Worm (Caenorhabditis elegans) whole organism, L2 larva: Measurements from ENCODE around the gene F19C6.3.

Experiments used
- C34F6.9 ChIP-seq: fragments of 150-350 bp; optimal IDR thresholded peaks from 2 replicates; lab custom pipeline; 2014; ENCODE audit warnings: missing biosample characterization, missing genetic modification characterization
- F13H6.1 ChIP-seq: sonication (generic microtip); optimal IDR thresholded peaks from 2 replicates; lab custom pipeline; 2016; ENCODE audit warnings: missing genetic modification characterization, missing compliant biosample characterization
- R02D3.7 ChIP-seq: fragments of 150-350 bp; optimal IDR thresholded peaks from 2 replicates; lab custom pipeline; 2014; ENCODE audit warnings: missing biosample characterization, missing genetic modification characterization
- Y55F3AM.14 ChIP-seq: fragments of 200-800 bp; sonication (Bioruptor generic); optimal IDR thresholded peaks from 2 replicates; lab custom pipeline; 2018; ENCODE audit warnings: mild to moderate bottlenecking, missing genetic modification characterization, missing compliant biosample characterization
- ZK546.5 ChIP-seq: sonication (generic microtip); optimal IDR thresholded peaks from 2 replicates; lab custom pipeline; 2017; ENCODE audit warnings: missing biosample characterization, missing genetic modification characterization
- alr-1 ChIP-seq: fragments of 150-350 bp; optimal IDR thresholded peaks from 2 replicates; lab custom pipeline; 2014; ENCODE audit warnings: missing biosample characterization, missing genetic modification characterization
- aly-2 ChIP-seq: fragments of 150-350 bp; optimal IDR thresholded peaks from 2 replicates; lab custom pipeline; 2014; ENCODE audit warnings: missing biosample characterization, missing genetic modification characterization
- ama-1 ChIP-seq: fragments of 150-350 bp; optimal IDR thresholded peaks from 2 replicates; lab custom pipeline; 2018; ENCODE audit warnings: inconsistent platforms
- blmp-1 ChIP-seq: sonication (generic microtip); optimal IDR thresholded peaks from 2 replicates; lab custom pipeline; 2017; ENCODE audit warnings: missing genetic modification characterization, mild to moderate bottlenecking, missing compliant biosample characterization, antibody characterized with exemption, moderate library complexity; ENCODE audit not compliant: insufficient read depth
- ceh-16 ChIP-seq: fragments of 150-350 bp; optimal IDR thresholded peaks from 2 replicates; lab custom pipeline; 2014; ENCODE audit warnings: missing biosample characterization, missing genetic modification characterization
- ceh-82 ChIP-seq: fragments of 150-350 bp; optimal IDR thresholded peaks from 2 replicates; lab custom pipeline; 2014; ENCODE audit warnings: missing biosample characterization, missing genetic modification characterization
- crh-2 ChIP-seq: sonication (generic microtip); optimal IDR thresholded peaks from 2 replicates; lab custom pipeline; 2017; ENCODE audit warnings: missing biosample characterization, missing genetic modification characterization
- dmd-4 ChIP-seq: sonication (generic microtip); optimal IDR thresholded peaks from 2 replicates; lab custom pipeline; 2017; ENCODE audit warnings: missing biosample characterization, missing genetic modification characterization
- egl-27 ChIP-seq: sonication (generic microtip); optimal IDR thresholded peaks from 3 replicates; lab custom pipeline; 2017; ENCODE audit warnings: missing biosample characterization, missing genetic modification reagents, missing genetic modification characterization
- elt-1 ChIP-seq: fragments of 150-350 bp; optimal IDR thresholded peaks from 2 replicates; lab custom pipeline; 2014; ENCODE audit warnings: missing biosample characterization, missing genetic modification characterization
- elt-3 ChIP-seq: sonication (generic microtip); optimal IDR thresholded peaks from 2 replicates; lab custom pipeline; 2017; ENCODE audit warnings: missing biosample characterization, missing genetic modification characterization
- fos-1 ChIP-seq: fragments of 150-350 bp; optimal IDR thresholded peaks from 2 replicates; lab custom pipeline; 2014; ENCODE audit warnings: missing biosample characterization, missing genetic modification characterization
- gmeb-1 ChIP-seq: fragments of 150-350 bp; optimal IDR thresholded peaks from 2 replicates; lab custom pipeline; 2014; ENCODE audit warnings: missing biosample characterization, missing genetic modification characterization
- lin-11 ChIP-seq: fragments of 150-350 bp; sonication (generic microtip); optimal IDR thresholded peaks from 2 replicates; lab custom pipeline; 2014; ENCODE audit warnings: missing biosample characterization, missing genetic modification characterization, inconsistent platforms, mixed read lengths
- lin-13 ChIP-seq: fragments of 150-350 bp; optimal IDR thresholded peaks from 2 replicates; lab custom pipeline; 2014; ENCODE audit warnings: missing biosample characterization, missing genetic modification reagents, missing genetic modification characterization
- lin-39 ChIP-seq: fragments of 150-350 bp; optimal IDR thresholded peaks from 2 replicates; lab custom pipeline; 2014; ENCODE audit warnings: missing biosample characterization, missing genetic modification reagents, missing genetic modification characterization
- lsy-2 ChIP-seq, 2 experiments: fragments of 150-350 bp in 1 of 2; sonication (generic microtip) in 1 of 2; optimal IDR thresholded peaks; 2 replicates each; lab custom pipeline; 2014 to 2017; ENCODE audit warnings: missing biosample characterization in 2 of 2, missing genetic modification characterization in 2 of 2
- mab-5 ChIP-seq: fragments of 150-350 bp; optimal IDR thresholded peaks from 2 replicates; lab custom pipeline; 2014; ENCODE audit warnings: missing biosample characterization, missing genetic modification characterization
- mbf-1 ChIP-seq: sonication (generic microtip); optimal IDR thresholded peaks from 2 replicates; lab custom pipeline; 2017; ENCODE audit warnings: missing biosample characterization, missing genetic modification characterization
- mdl-1 ChIP-seq, 2 experiments: fragments of 150-350 bp in 1 of 2; sonication (generic microtip) in 1 of 2; optimal IDR thresholded peaks; 2 replicates each; lab custom pipeline; 2017; ENCODE audit warnings: missing biosample characterization in 2 of 2, missing genetic modification characterization in 2 of 2
- nhr-10 ChIP-seq: sonication (generic microtip); optimal IDR thresholded peaks from 2 replicates; lab custom pipeline; 2017; ENCODE audit warnings: missing biosample characterization, missing genetic modification characterization
- nhr-11 ChIP-seq: fragments of 150-350 bp; optimal IDR thresholded peaks from 2 replicates; lab custom pipeline; 2014; ENCODE audit warnings: missing biosample characterization, missing genetic modification characterization
- nhr-12 ChIP-seq: fragments of 150-350 bp; optimal IDR thresholded peaks from 2 replicates; lab custom pipeline; 2014; ENCODE audit warnings: missing biosample characterization, missing genetic modification characterization
- nhr-129 ChIP-seq: fragments of 150-350 bp; optimal IDR thresholded peaks from 2 replicates; lab custom pipeline; 2014; ENCODE audit warnings: missing biosample characterization, missing genetic modification characterization
- nhr-21 ChIP-seq: fragments of 150-350 bp; optimal IDR thresholded peaks from 2 replicates; lab custom pipeline; 2014; ENCODE audit warnings: missing biosample characterization, missing genetic modification characterization
- nhr-23 ChIP-seq: fragments of 150-350 bp; optimal IDR thresholded peaks from 2 replicates; lab custom pipeline; 2014; ENCODE audit warnings: missing biosample characterization, missing genetic modification reagents, missing genetic modification characterization
- nhr-237 ChIP-seq: fragments of 150-350 bp; optimal IDR thresholded peaks from 2 replicates; lab custom pipeline; 2014; ENCODE audit warnings: missing biosample characterization, missing genetic modification characterization
- nhr-25 ChIP-seq: fragments of 150-350 bp; sonication (generic microtip); optimal IDR thresholded peaks from 3 replicates; lab custom pipeline; 2014; ENCODE audit warnings: missing biosample characterization, missing genetic modification characterization
- nhr-6 ChIP-seq: fragments of 150-350 bp; optimal IDR thresholded peaks from 2 replicates; lab custom pipeline; 2014; ENCODE audit warnings: missing biosample characterization, missing genetic modification characterization
- nhr-77 ChIP-seq: fragments of 150-350 bp; optimal IDR thresholded peaks from 2 replicates; lab custom pipeline; 2014; ENCODE audit warnings: missing biosample characterization, missing genetic modification characterization
- peb-1 ChIP-seq: fragments of 150-350 bp; optimal IDR thresholded peaks from 2 replicates; lab custom pipeline; 2014; ENCODE audit warnings: missing biosample characterization, missing genetic modification characterization
- sem-4 ChIP-seq: fragments of 150-350 bp; optimal IDR thresholded peaks from 2 replicates; lab custom pipeline; 2014; ENCODE audit warnings: missing biosample characterization, missing genetic modification reagents, missing genetic modification characterization
- skn-1 ChIP-seq: sonication (generic microtip); optimal IDR thresholded peaks from 2 replicates; lab custom pipeline; 2017; ENCODE audit warnings: missing biosample characterization, missing genetic modification characterization
- sma-3 ChIP-seq: sonication (generic microtip); optimal IDR thresholded peaks from 2 replicates; lab custom pipeline; 2016; ENCODE audit warnings: missing genetic modification reagents, missing genetic modification characterization, missing compliant biosample characterization
- sma-9 ChIP-seq, 2 experiments: fragments of 150-350 bp in 1 of 2; sonication (generic microtip) in 1 of 2; optimal IDR thresholded peaks; 2 replicates each; lab custom pipeline; 2014 to 2016; ENCODE audit warnings: missing genetic modification characterization in 2 of 2, mild to moderate bottlenecking in 1 of 2, missing biosample characterization in 1 of 2, missing compliant biosample characterization in 1 of 2, missing genetic modification reagents in 1 of 2, moderate library complexity in 1 of 2
- snpc-4 ChIP-seq: fragments of 150-350 bp; optimal IDR thresholded peaks from 2 replicates; lab custom pipeline; 2014; ENCODE audit warnings: missing biosample characterization, missing genetic modification characterization
- unc-39 ChIP-seq: fragments of 150-350 bp; optimal IDR thresholded peaks from 2 replicates; lab custom pipeline; 2014; ENCODE audit warnings: missing biosample characterization, missing genetic modification characterization
- unc-55 ChIP-seq: fragments of 150-350 bp; sonication (generic microtip); optimal IDR thresholded peaks from 3 replicates; lab custom pipeline; 2014; ENCODE audit warnings: missing biosample characterization, missing genetic modification reagents, missing genetic modification characterization
- unc-62 ChIP-seq: fragments of 150-350 bp; optimal IDR thresholded peaks from 2 replicates; lab custom pipeline; 2014; ENCODE audit warnings: missing biosample characterization, missing genetic modification reagents, missing genetic modification characterization
- zag-1 ChIP-seq: fragments of 150-350 bp; optimal IDR thresholded peaks from 2 replicates; lab custom pipeline; 2014; ENCODE audit warnings: missing biosample characterization, missing genetic modification characterization
- ztf-1 ChIP-seq: fragments of 200-800 bp; sonication (Bioruptor generic); conservative IDR thresholded peaks from 2 replicates; pipeline ENCODE4 v1.3.6; 2022; ENCODE audit warnings: missing genetic modification characterization, missing compliant biosample characterization
- ztf-11 ChIP-seq: sonication (generic microtip); optimal IDR thresholded peaks from 2 replicates; lab custom pipeline; 2017; ENCODE audit warnings: missing biosample characterization, missing genetic modification characterization
- ztf-4 ChIP-seq: fragments of 150-350 bp; optimal IDR thresholded peaks from 2 replicates; lab custom pipeline; 2014; ENCODE audit warnings: missing biosample characterization, missing genetic modification characterization

F19C6.3 gene

DNA sequence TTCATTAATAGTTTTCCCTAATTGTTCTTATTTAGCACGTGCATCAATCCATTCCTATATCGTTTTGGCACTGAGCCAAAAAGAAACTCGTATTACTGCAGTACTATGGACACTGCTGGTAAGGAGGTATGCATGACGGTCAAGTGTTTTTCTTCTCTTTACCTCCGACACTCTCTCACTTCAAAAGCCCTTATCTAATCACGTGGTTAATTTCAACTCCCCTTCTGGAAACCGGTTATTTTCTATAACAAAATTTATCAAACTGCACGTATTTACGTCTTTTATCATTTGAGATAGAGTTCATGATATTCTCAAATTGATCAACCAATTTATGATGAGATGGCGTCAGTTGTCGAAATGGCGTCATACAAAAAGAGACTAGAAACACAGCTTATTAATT, 43.1 kb upstream of the F19C6.3 start:
- TF ChIP-seq fos-1 (peak; percentile 70), nhr-11 (tag; lab: Kevin White, UChicago) (no peak), F13H6.1 (tag; lab: Kevin White, UChicago) (peak; percentile 73), gmeb-1 (tag; lab: Kevin White, UChicago) (peak; percentile 26), ceh-82 (tag; lab: Kevin White, UChicago) (no peak), mab-5 (tag; lab: Kevin White, UChicago) (no peak), ceh-16 (tag; lab: Kevin White, UChicago) (no peak), nhr-6 (tag; lab: Kevin White, UChicago) (no peak), elt-3 (tag; lab: Kevin White, UChicago) (no peak), lin-13 (GFP tag; lab: Kevin White, UChicago) (no peak), unc-62 (GFP tag; lab: Kevin White, UChicago) (no peak), ZK546.5 (tag; lab: Kevin White, UChicago) (no peak), aly-2 (no peak), nhr-25 (tag; lab: Kevin White, UChicago) (peak; percentile 72), lin-11 (no peak), Y55F3AM.14 (peak; percentile 28), C34F6.9 (tag; lab: Kevin White, UChicago) (peak; percentile 33), elt-1 (no peak), dmd-4 (tag; lab: Kevin White, UChicago) (no peak), nhr-129 (tag; lab: Kevin White, UChicago) (peak; percentile 47), snpc-4 (tag; lab: Kevin White, UChicago) (no peak), sma-3 (peak; percentile 88), unc-55 (no peak), unc-39 (no peak), ztf-1 (GFP tag; lab: Robert Waterston, UW) (no peak), crh-2 (tag; lab: Kevin White, UChicago) (peak; percentile 76), mbf-1 (no peak), ztf-4 (tag; lab: Kevin White, UChicago) (no peak), R02D3.7 (tag; lab: Kevin White, UChicago) (no peak), ama-1 (lab: Kevin White, UChicago) (no peak), mdl-1 (tag; optimal IDR thresholded peaks at IDR 0.05; lab: Kevin White, UChicago) (peak in 1 of 2 experiments; percentile 44), nhr-77 (tag; lab: Kevin White, UChicago) (no peak), egl-27 (tag; lab: Kevin White, UChicago) (no peak), nhr-21 (tag; lab: Kevin White, UChicago) (peak; percentile 59), skn-1 (tag; lab: Kevin White, UChicago) (peak; percentile 4), sem-4 (tag; lab: Kevin White, UChicago) (no peak), sma-9 (GFP tag; optimal IDR thresholded peaks at IDR 0.05; lab: Kevin White, UChicago) (peak; percentile 92), sma-9 (tag; optimal IDR thresholded peaks at IDR 0.05; lab: Kevin White, UChicago) (no peak), nhr-12 (tag; lab: Kevin White, UChicago) (no peak), blmp-1 (tag; lab: Kevin White, UChicago) (peak; percentile 77), peb-1 (tag; lab: Kevin White, UChicago) (no peak), lin-39 (tag; lab: Kevin White, UChicago) (no peak), zag-1 (tag; lab: Kevin White, UChicago) (no peak), alr-1 (tag; lab: Kevin White, UChicago) (no peak), lsy-2 (tag; optimal IDR thresholded peaks at IDR 0.05; lab: Kevin White, UChicago) (no peak), nhr-10 (tag; lab: Kevin White, UChicago) (no peak), ztf-11 (no peak), nhr-23 (tag; lab: Kevin White, UChicago) (no peak), nhr-237 (tag; lab: Kevin White, UChicago) (no peak)
- TF ChIP-seq, all 48 proteins: peak for 14
